Fruit fly (Drosophila melanogaster): ENCODE measurements around the gene CG42570.
A peak's percentile ranks its signal among the peaks of the same experiment; 100 is the strongest.

The CG42570 gene

DNA sequence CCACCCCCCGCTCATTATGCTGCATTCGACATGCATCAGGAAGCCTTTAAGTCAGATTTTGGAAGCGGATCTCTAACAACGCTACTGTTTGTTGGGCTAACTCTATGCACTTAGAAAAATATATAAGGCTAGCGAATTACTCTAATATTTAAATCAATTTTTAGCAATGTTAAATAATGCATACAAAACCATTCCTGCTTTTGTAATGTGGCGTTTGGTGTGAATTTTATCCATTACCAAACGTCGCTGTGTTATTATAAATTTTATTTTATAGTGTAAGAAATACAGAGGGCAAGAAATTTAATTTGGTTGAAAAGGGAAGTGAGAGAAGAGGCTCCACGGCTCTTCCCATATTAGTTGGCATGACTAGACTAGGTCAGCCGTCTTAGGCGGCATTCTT is 44.8 kb upstream of the CG42570 start (continued):
- peak; percentile 51 for TF ChIP-seq unpg (GFP tag; optimal IDR thresholded peaks at IDR 0.05)
- no peak for TF ChIP-seq Hr51 (GFP tag; optimal IDR thresholded peaks at IDR 0.05)
- TF ChIP-seq btn (GFP tag; optimal IDR thresholded peaks at IDR 0.05) = no peak
- TF ChIP-seq pho (GFP tag; optimal IDR thresholded peaks at IDR 0.05) = no peak
- no peak for TF ChIP-seq CG17385 (GFP tag; optimal IDR thresholded peaks at IDR 0.05)
- TF ChIP-seq CG10209 (GFP tag; optimal IDR thresholded peaks at IDR 0.05) = peak; percentile 11
- no peak for TF ChIP-seq CG18476 (GFP tag; optimal IDR thresholded peaks at IDR 0.05)
- TF ChIP-seq Usf (GFP tag; optimal IDR thresholded peaks at IDR 0.05) = no peak
- TF ChIP-seq onecut (GFP tag; IDR thresholded peaks at IDR 0.05) = 0 out of 2 replicates have a peak, but pooled peaks have one; percentile 11
- TF ChIP-seq CG11085 (GFP tag; IDR thresholded peaks at IDR 0.05) = no peak
- TF ChIP-seq Rfx (GFP tag; IDR thresholded peaks at IDR 0.05) = no peak
- TF ChIP-seq Dad (GFP tag; optimal IDR thresholded peaks at IDR 0.05) = no peak
- TF ChIP-seq CG4617 (GFP tag; optimal IDR thresholded peaks at IDR 0.05; ENCODE audit: borderline replicate concordance) = no peak
- no peak for TF ChIP-seq Sox102F (GFP tag; optimal IDR thresholded peaks at IDR 0.05)
- no peak for TF ChIP-seq CG15269 (tag; optimal IDR thresholded peaks at IDR 0.05)
- TF ChIP-seq Antp (GFP tag; optimal IDR thresholded peaks at IDR 0.05) = no peak
- TF ChIP-seq Spps (tag; optimal IDR thresholded peaks at IDR 0.05) = peak; percentile 31
- TF ChIP-seq HLH3B (GFP tag; IDR thresholded peaks at IDR 0.05) = no peak
- no peak for TF ChIP-seq dm (GFP tag; optimal IDR thresholded peaks at IDR 0.05)
- no peak for TF ChIP-seq CG15073 (GFP tag; optimal IDR thresholded peaks at IDR 0.05)
- TF ChIP-seq CG1603 (tag; optimal IDR thresholded peaks at IDR 0.05) = peak; percentile 29
- TF ChIP-seq CG2678 (tag; optimal IDR thresholded peaks at IDR 0.05) = peak; percentile 17
- no peak for TF ChIP-seq CG6272 (GFP tag; IDR thresholded peaks at IDR 0.05)
- no peak for TF ChIP-seq Oaz (GFP tag; IDR thresholded peaks at IDR 0.05)
- peak; percentile 35; the same call in 1 of the 3 replicates for TF ChIP-seq zfh1 (GFP tag; IDR thresholded peaks at IDR 0.05)
- no peak for TF ChIP-seq gfzf (GFP tag; optimal IDR thresholded peaks at IDR 0.05)
- no peak for TF ChIP-seq Dip3 (GFP tag; optimal IDR thresholded peaks at IDR 0.05)
- TF ChIP-seq Ptx1 (GFP tag; IDR thresholded peaks at IDR 0.05) = no peak
- no peak for TF ChIP-seq CG6813 (GFP tag; optimal IDR thresholded peaks at IDR 0.05)
- no peak for TF ChIP-seq ase (GFP tag; IDR thresholded peaks at IDR 0.05)
- no peak for TF ChIP-seq Sry-β (GFP tag; optimal IDR thresholded peaks at IDR 0.05)
- TF ChIP-seq slou (GFP tag; optimal IDR thresholded peaks at IDR 0.05) = no peak
- TF ChIP-seq Nf-YB (GFP tag; optimal IDR thresholded peaks at IDR 0.05) = no peak
- no peak for TF ChIP-seq CG7987 (GFP tag; optimal IDR thresholded peaks at IDR 0.05)
- no peak for TF ChIP-seq Drgx (GFP tag; IDR thresholded peaks at IDR 0.05)
- TF ChIP-seq Tbp (GFP tag; optimal IDR thresholded peaks at IDR 0.05) = no peak
- TF ChIP-seq mld (GFP tag; IDR thresholded peaks at IDR 0.05; ENCODE audit: partially characterized antibody) = no peak
- TF ChIP-seq CG1233 (GFP tag; optimal IDR thresholded peaks at IDR 0.05) = no peak
- TF ChIP-seq gce (GFP tag; IDR thresholded peaks at IDR 0.05) = no peak
- TF ChIP-seq CG3838 (GFP tag; optimal IDR thresholded peaks at IDR 0.05) = no peak
- TF ChIP-seq slp2 (GFP tag; optimal IDR thresholded peaks at IDR 0.05) = no peak
- TF ChIP-seq sens (GFP tag) = peak; percentile 87
- no peak for TF ChIP-seq CG3847 (GFP tag; IDR thresholded peaks at IDR 0.05)
- no peak for TF ChIP-seq Trl (optimal IDR thresholded peaks at IDR 0.05)
- no peak for TF ChIP-seq Trl (GFP tag; optimal IDR thresholded peaks at IDR 0.05)
- TF ChIP-seq CG3281 (GFP tag; optimal IDR thresholded peaks at IDR 0.05) = no peak
- peak; percentile 72 for TF ChIP-seq CG2712 (tag; optimal IDR thresholded peaks at IDR 0.05)
- peak; percentile 27 for TF ChIP-seq Oli (tag; optimal IDR thresholded peaks at IDR 0.05)
- peak; percentile 23 for TF ChIP-seq dmrt99B (tag; optimal IDR thresholded peaks at IDR 0.05)
- no peak for TF ChIP-seq HLH4C (GFP tag; IDR thresholded peaks at IDR 0.05; ENCODE audit: partially characterized antibody)
- no peak for TF ChIP-seq HLHmδ (GFP tag; optimal IDR thresholded peaks at IDR 0.05)
- TF ChIP-seq ac (GFP tag; optimal IDR thresholded peaks at IDR 0.05) = no peak
